Worm (Caenorhabditis elegans): Measurements from ENCODE around the gene Y49F6B.13.
"Not testable (repeated sequence)": the region's sequence is repeated elsewhere in the genome, so short reads cannot be mapped to it uniquely, and the experiment has no call there.

Y49F6B.13 gene

DNA sequence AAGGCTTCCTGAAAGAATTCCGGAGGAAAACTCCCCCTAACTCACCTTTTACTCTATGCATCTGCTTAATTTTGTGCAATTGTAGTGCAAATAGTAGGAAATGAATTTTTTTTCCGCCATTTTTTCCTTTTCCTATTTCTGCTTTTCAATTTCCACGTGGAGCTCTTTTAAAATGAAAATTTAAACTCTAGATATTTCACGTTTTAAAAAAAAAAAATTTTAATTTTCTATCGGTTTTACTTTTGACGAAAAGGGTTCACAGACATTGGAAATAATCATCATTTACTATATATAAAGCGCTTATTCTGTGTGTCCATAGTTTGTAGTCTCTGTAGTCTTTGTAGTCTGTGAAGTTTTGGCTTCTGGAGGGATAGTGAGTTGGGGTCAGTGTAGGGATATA lies 10.1 kb upstream of the Y49F6B.13 start, which contains the start of gene Y49F6B.8:
TSS of gene Y49F6B.8 (minus strand) at position 101 of the 400 bp plus-strand sequence.
- TF ChIP-seq W03F9.2 (tag; optimal IDR thresholded peaks at IDR 0.05) = no peak
- TF ChIP-seq him-1 (tag; optimal IDR thresholded peaks at IDR 0.05) = no peak
- no peak for TF ChIP-seq dao-5 (tag; optimal IDR thresholded peaks at IDR 0.05)

DNA sequence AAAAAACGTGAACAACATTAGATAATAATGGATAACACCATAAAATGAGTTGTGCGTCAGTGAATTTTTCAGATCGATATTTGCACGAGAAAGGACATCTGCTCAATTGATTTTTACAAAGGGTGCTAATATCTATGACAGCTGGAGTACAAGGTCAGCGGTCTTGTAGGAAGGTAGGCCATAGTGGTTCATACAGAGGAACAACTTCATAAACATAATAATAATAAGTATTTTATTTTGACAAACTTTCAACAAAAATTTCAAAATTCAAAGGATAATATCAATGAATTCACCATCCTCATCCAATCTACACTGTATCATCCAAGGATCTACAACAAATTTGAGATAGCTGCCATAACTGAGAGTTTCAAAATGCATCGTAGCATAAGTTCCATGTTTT lies 5.7 kb upstream of the Y49F6B.13 start, which contains the start of gene fbxb-104:
TSS of gene fbxb-104 (minus strand) at position 101 of the 400 bp plus-strand sequence.
- TF ChIP-seq W03F9.2 (tag; optimal IDR thresholded peaks at IDR 0.05) (no peak), dao-5 (tag; optimal IDR thresholded peaks at IDR 0.05) (no peak), him-1 (tag; optimal IDR thresholded peaks at IDR 0.05) (no peak)

DNA sequence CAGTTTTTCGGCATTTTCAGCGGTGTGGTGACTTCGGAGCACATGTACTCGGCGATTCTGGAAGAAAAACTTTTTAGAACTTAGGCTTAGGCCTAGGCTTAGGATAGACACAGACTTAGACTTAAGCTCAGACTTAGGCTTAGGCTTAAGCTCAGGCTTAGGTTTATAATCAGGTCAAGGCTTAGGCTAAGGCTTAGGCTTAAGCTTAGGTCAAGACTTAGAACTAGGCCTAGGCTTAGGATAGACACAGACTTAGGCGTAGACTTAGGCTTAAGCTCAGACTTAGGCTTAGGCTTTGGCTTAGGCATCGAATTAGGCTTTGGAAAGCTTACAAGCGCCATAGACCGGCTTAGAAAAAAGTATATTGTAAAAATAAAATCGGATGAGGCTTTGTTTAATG lies 5.0 kb upstream of the Y49F6B.13 start:
- TF ChIP-seq W03F9.2 (tag; optimal IDR thresholded peaks at IDR 0.05) (no peak), dao-5 (tag; optimal IDR thresholded peaks at IDR 0.05) (no peak), him-1 (tag; optimal IDR thresholded peaks at IDR 0.05) (no peak)

- TF ChIP-seq W03F9.2 (tag; optimal IDR thresholded peaks at IDR 0.05) (no peak), him-1 (tag; optimal IDR thresholded peaks at IDR 0.05) (no peak), dao-5 (tag; optimal IDR thresholded peaks at IDR 0.05) (no peak)
Measured at ce11 chrII:3473744-3474143, 2.2 kb upstream of the Y49F6B.13 start, which contains the start of gene sdz-32. Gene sdz-32, plus strand, starts transcription at chrII:3474044.

ce11 chrII:3472817-3473216 lies 1.3 kb upstream of the Y49F6B.13 start, which contains the start of gene Y49F6B.6:
Gene Y49F6B.6, plus strand, starts transcription at chrII:3473117.
- TF ChIP-seq him-1 (tag; optimal IDR thresholded peaks at IDR 0.05) = no peak
- TF ChIP-seq W03F9.2 (tag; optimal IDR thresholded peaks at IDR 0.05) = no peak
- TF ChIP-seq dao-5 (tag; optimal IDR thresholded peaks at IDR 0.05) = no peak

DNA sequence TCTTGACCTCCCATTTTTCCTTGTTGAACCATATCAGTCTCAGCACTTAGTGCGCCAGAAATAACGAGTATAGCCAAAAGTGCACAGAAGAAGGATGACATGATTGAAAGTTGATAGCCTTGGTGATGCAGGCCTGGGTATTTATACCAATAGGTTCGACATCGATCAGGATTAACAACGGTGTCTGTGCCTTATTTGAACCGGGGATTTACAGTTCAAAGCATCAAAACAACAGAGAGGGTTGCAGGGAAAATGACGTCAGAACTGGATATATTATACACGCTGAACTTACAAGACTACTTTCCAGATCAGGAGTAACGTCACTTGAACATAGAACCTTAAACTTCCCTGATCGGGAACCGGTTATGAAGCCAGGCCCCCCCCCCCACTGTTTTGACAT lies 813 bp upstream of the Y49F6B.13 start, which contains the start of gene Y49F6B.12:
TSS of gene Y49F6B.12 (minus strand) at position 101 of the 400 bp plus-strand sequence.
- TF ChIP-seq dao-5 (tag; optimal IDR thresholded peaks at IDR 0.05) (no peak), W03F9.2 (tag; optimal IDR thresholded peaks at IDR 0.05) (no peak)

DNA sequence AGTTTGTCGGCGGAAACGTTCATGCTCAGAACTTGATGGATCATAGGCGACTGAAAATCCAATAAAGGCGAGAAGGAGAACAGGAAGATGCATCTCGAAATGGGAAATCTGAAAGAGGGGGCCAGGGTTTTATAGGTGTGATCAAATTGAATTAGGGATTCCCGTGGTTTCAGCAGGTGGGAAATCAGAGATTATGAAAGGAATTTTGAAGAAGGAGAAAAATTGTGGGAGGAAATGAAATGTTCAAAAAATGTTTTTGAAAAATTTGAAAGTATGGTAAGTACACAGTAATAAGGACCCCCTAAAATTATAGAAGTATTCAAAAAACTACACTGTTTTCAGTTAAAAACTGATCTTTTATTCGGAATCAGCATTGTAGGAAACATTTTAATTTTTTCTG lies 954 bp downstream of the Y49F6B.13 start, which contains the start of gene Y49F6B.20:
TSS of gene Y49F6B.20 (minus strand) at position 101 of the 400 bp plus-strand sequence.
- TF ChIP-seq W03F9.2 (tag; optimal IDR thresholded peaks at IDR 0.05) = no peak
- TF ChIP-seq him-1 (tag; optimal IDR thresholded peaks at IDR 0.05) = no peak
- TF ChIP-seq dao-5 (tag; optimal IDR thresholded peaks at IDR 0.05) = no peak

DNA sequence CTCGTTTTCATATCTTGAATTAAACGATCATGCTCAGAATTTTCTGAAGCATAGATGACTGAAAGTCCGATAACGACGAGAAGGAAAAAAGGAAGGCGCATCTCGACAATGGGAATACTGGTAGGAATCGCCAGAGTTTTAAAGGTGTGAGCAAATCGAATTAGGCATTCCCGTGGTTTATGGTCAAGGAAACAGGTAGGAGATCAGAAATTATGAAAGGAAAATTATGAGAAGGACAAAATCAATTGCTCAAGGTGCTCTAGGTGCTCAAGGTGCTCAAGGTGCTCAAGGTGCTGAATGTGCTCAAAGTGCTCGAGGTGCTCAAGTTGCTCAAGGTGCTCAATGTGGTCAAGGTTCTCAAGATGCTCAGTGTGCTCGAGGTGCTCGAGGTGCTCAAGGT lies 6.9 kb downstream of the Y49F6B.13 start, which contains the start of gene C16C8.10:
TSS of gene C16C8.10 (minus strand) at position 101 of the 400 bp plus-strand sequence.
- TF ChIP-seq dao-5, W03F9.2, him-1 (tag; optimal IDR thresholded peaks at IDR 0.05): not testable (repeated sequence)

- TF ChIP-seq W03F9.2 (tag; optimal IDR thresholded peaks at IDR 0.05) (no peak), him-1 (tag; optimal IDR thresholded peaks at IDR 0.05) (no peak), dao-5 (tag; optimal IDR thresholded peaks at IDR 0.05) (no peak)
Measured at ce11 chrII:3463097-3463496, 8.4 kb downstream of the Y49F6B.13 start, which contains the start of gene C16C8.9. Gene C16C8.9, minus strand, starts transcription at chrII:3463197.

- TF ChIP-seq him-1 (tag; optimal IDR thresholded peaks at IDR 0.05) (no peak), dao-5 (tag; optimal IDR thresholded peaks at IDR 0.05) (no peak), W03F9.2 (tag; optimal IDR thresholded peaks at IDR 0.05) (no peak)
Measured at ce11 chrII:3461586-3461985, 9.9 kb downstream of the Y49F6B.13 start, which contains the start of gene C16C8.8. Gene C16C8.8, minus strand, starts transcription at chrII:3461686.

- no peak for TF ChIP-seq him-1 (tag; optimal IDR thresholded peaks at IDR 0.05)
- TF ChIP-seq dao-5 (tag; optimal IDR thresholded peaks at IDR 0.05) = no peak
- TF ChIP-seq W03F9.2 (tag; optimal IDR thresholded peaks at IDR 0.05) = no peak
Measured at ce11 chrII:3460048-3460447, 11.5 kb downstream of the Y49F6B.13 start, which contains the start of gene C16C8.7. Gene C16C8.7, minus strand, starts transcription at chrII:3460148.

DNA sequence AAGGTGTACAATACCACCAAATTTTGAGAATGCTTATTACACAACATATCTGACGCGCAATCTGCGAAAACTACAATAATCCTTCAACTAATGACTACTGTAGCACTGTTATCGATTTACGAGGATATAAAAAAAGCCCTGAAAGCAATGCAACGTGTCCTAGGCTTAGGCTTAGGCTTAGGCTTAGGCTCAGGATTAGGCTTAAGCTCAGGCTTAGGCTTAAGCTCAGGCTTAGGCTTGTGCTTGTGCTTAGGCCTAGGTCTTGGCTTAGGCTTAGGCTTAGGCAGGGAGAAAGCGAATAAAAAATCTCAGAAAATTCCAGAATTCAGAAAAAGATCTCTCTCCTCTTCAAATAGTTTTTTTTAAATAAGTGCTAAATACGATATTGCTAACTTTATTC lies 12.3 kb downstream of the Y49F6B.13 start:
- TF ChIP-seq W03F9.2 (tag; optimal IDR thresholded peaks at IDR 0.05) (no peak), him-1 (tag; optimal IDR thresholded peaks at IDR 0.05) (no peak), dao-5 (tag; optimal IDR thresholded peaks at IDR 0.05) (no peak)

- TF ChIP-seq him-1 (tag; optimal IDR thresholded peaks at IDR 0.05) (no peak), W03F9.2 (tag; optimal IDR thresholded peaks at IDR 0.05) (no peak), dao-5 (tag; optimal IDR thresholded peaks at IDR 0.05) (no peak)
Measured at ce11 chrII:3458209-3458608, 13.3 kb downstream of the Y49F6B.13 start, which contains the start of the genes C16C8.26 and C16C8.19. Gene C16C8.26, minus strand, starts transcription at chrII:3458309. Gene C16C8.19, plus strand, starts transcription at chrII:3458487.

DNA sequence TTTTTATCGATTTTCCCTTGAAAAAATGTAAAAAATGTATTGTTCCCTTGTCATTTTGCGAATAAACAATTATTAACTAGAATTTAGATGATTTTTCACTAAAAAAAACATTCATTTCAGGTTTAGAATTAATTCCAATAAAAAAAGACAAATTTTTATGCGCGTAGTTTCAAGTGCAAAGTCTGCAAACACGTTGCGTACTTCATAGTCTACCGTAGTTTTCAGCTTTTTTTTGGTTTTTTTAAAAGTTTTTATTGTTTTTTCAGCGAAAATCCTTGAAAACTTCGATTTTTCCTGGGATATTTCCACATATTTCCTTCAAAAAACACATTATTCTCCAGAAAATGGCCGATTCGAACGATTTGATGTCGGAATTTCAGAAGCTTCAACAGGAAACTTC lies 18.0 kb downstream of the Y49F6B.13 start, which contains the start of gene C16C8.11:
TSS of gene C16C8.11 (plus strand) at position 188 of the 400 bp plus-strand sequence.
- TF ChIP-seq W03F9.2 (tag; optimal IDR thresholded peaks at IDR 0.05) (no peak), him-1 (tag; optimal IDR thresholded peaks at IDR 0.05) (no peak), dao-5 (tag; optimal IDR thresholded peaks at IDR 0.05) (no peak)
